Worm (Caenorhabditis elegans) whole organism, L2 larva: Measurements from ENCODE around the gene clec-160.
A peak's percentile ranks its signal among the peaks of the same experiment; 100 is the strongest.

Experiments used
- C34F6.9 ChIP-seq: fragments of 150-350 bp; optimal IDR thresholded peaks from 2 replicates; lab custom pipeline; 2014; ENCODE audit warnings: missing biosample characterization, missing genetic modification characterization
- F13H6.1 ChIP-seq: sonication (generic microtip); optimal IDR thresholded peaks from 2 replicates; lab custom pipeline; 2016; ENCODE audit warnings: missing genetic modification characterization, missing compliant biosample characterization
- R02D3.7 ChIP-seq: fragments of 150-350 bp; optimal IDR thresholded peaks from 2 replicates; lab custom pipeline; 2014; ENCODE audit warnings: missing biosample characterization, missing genetic modification characterization
- Y55F3AM.14 ChIP-seq: fragments of 200-800 bp; sonication (Bioruptor generic); optimal IDR thresholded peaks from 2 replicates; lab custom pipeline; 2018; ENCODE audit warnings: mild to moderate bottlenecking, missing genetic modification characterization, missing compliant biosample characterization
- aly-2 ChIP-seq: fragments of 150-350 bp; optimal IDR thresholded peaks from 2 replicates; lab custom pipeline; 2014; ENCODE audit warnings: missing biosample characterization, missing genetic modification characterization
- ama-1 ChIP-seq: fragments of 150-350 bp; optimal IDR thresholded peaks from 2 replicates; lab custom pipeline; 2018; ENCODE audit warnings: inconsistent platforms
- blmp-1 ChIP-seq: sonication (generic microtip); optimal IDR thresholded peaks from 2 replicates; lab custom pipeline; 2017; ENCODE audit warnings: missing genetic modification characterization, mild to moderate bottlenecking, missing compliant biosample characterization, antibody characterized with exemption, moderate library complexity; ENCODE audit not compliant: insufficient read depth
- ceh-16 ChIP-seq: fragments of 150-350 bp; optimal IDR thresholded peaks from 2 replicates; lab custom pipeline; 2014; ENCODE audit warnings: missing biosample characterization, missing genetic modification characterization
- ceh-82 ChIP-seq: fragments of 150-350 bp; optimal IDR thresholded peaks from 2 replicates; lab custom pipeline; 2014; ENCODE audit warnings: missing biosample characterization, missing genetic modification characterization
- crh-2 ChIP-seq: sonication (generic microtip); optimal IDR thresholded peaks from 2 replicates; lab custom pipeline; 2017; ENCODE audit warnings: missing biosample characterization, missing genetic modification characterization
- dmd-4 ChIP-seq: sonication (generic microtip); optimal IDR thresholded peaks from 2 replicates; lab custom pipeline; 2017; ENCODE audit warnings: missing biosample characterization, missing genetic modification characterization
- egl-27 ChIP-seq: sonication (generic microtip); optimal IDR thresholded peaks from 3 replicates; lab custom pipeline; 2017; ENCODE audit warnings: missing biosample characterization, missing genetic modification reagents, missing genetic modification characterization
- elt-1 ChIP-seq: fragments of 150-350 bp; optimal IDR thresholded peaks from 2 replicates; lab custom pipeline; 2014; ENCODE audit warnings: missing biosample characterization, missing genetic modification characterization
- fos-1 ChIP-seq: fragments of 150-350 bp; optimal IDR thresholded peaks from 2 replicates; lab custom pipeline; 2014; ENCODE audit warnings: missing biosample characterization, missing genetic modification characterization
- lsy-2 ChIP-seq, 2 experiments: fragments of 150-350 bp in 1 of 2; sonication (generic microtip) in 1 of 2; optimal IDR thresholded peaks; 2 replicates each; lab custom pipeline; 2014 to 2017; ENCODE audit warnings: missing biosample characterization in 2 of 2, missing genetic modification characterization in 2 of 2
- mab-5 ChIP-seq: fragments of 150-350 bp; optimal IDR thresholded peaks from 2 replicates; lab custom pipeline; 2014; ENCODE audit warnings: missing biosample characterization, missing genetic modification characterization
- mbf-1 ChIP-seq: sonication (generic microtip); optimal IDR thresholded peaks from 2 replicates; lab custom pipeline; 2017; ENCODE audit warnings: missing biosample characterization, missing genetic modification characterization
- mdl-1 ChIP-seq, 2 experiments: fragments of 150-350 bp in 1 of 2; sonication (generic microtip) in 1 of 2; optimal IDR thresholded peaks; 2 replicates each; lab custom pipeline; 2017; ENCODE audit warnings: missing biosample characterization in 2 of 2, missing genetic modification characterization in 2 of 2
- nhr-11 ChIP-seq: fragments of 150-350 bp; optimal IDR thresholded peaks from 2 replicates; lab custom pipeline; 2014; ENCODE audit warnings: missing biosample characterization, missing genetic modification characterization
- nhr-129 ChIP-seq: fragments of 150-350 bp; optimal IDR thresholded peaks from 2 replicates; lab custom pipeline; 2014; ENCODE audit warnings: missing biosample characterization, missing genetic modification characterization
- nhr-21 ChIP-seq: fragments of 150-350 bp; optimal IDR thresholded peaks from 2 replicates; lab custom pipeline; 2014; ENCODE audit warnings: missing biosample characterization, missing genetic modification characterization
- nhr-23 ChIP-seq: fragments of 150-350 bp; optimal IDR thresholded peaks from 2 replicates; lab custom pipeline; 2014; ENCODE audit warnings: missing biosample characterization, missing genetic modification reagents, missing genetic modification characterization
- nhr-237 ChIP-seq: fragments of 150-350 bp; optimal IDR thresholded peaks from 2 replicates; lab custom pipeline; 2014; ENCODE audit warnings: missing biosample characterization, missing genetic modification characterization
- nhr-25 ChIP-seq: fragments of 150-350 bp; sonication (generic microtip); optimal IDR thresholded peaks from 3 replicates; lab custom pipeline; 2014; ENCODE audit warnings: missing biosample characterization, missing genetic modification characterization
- nhr-6 ChIP-seq: fragments of 150-350 bp; optimal IDR thresholded peaks from 2 replicates; lab custom pipeline; 2014; ENCODE audit warnings: missing biosample characterization, missing genetic modification characterization
- peb-1 ChIP-seq: fragments of 150-350 bp; optimal IDR thresholded peaks from 2 replicates; lab custom pipeline; 2014; ENCODE audit warnings: missing biosample characterization, missing genetic modification characterization
- sem-4 ChIP-seq: fragments of 150-350 bp; optimal IDR thresholded peaks from 2 replicates; lab custom pipeline; 2014; ENCODE audit warnings: missing biosample characterization, missing genetic modification reagents, missing genetic modification characterization
- sma-3 ChIP-seq: sonication (generic microtip); optimal IDR thresholded peaks from 2 replicates; lab custom pipeline; 2016; ENCODE audit warnings: missing genetic modification reagents, missing genetic modification characterization, missing compliant biosample characterization
- sma-9 ChIP-seq, 2 experiments: fragments of 150-350 bp in 1 of 2; sonication (generic microtip) in 1 of 2; optimal IDR thresholded peaks; 2 replicates each; lab custom pipeline; 2014 to 2016; ENCODE audit warnings: missing genetic modification characterization in 2 of 2, mild to moderate bottlenecking in 1 of 2, missing biosample characterization in 1 of 2, missing compliant biosample characterization in 1 of 2, missing genetic modification reagents in 1 of 2, moderate library complexity in 1 of 2
- snpc-4 ChIP-seq: fragments of 150-350 bp; optimal IDR thresholded peaks from 2 replicates; lab custom pipeline; 2014; ENCODE audit warnings: missing biosample characterization, missing genetic modification characterization
- unc-55 ChIP-seq: fragments of 150-350 bp; sonication (generic microtip); optimal IDR thresholded peaks from 3 replicates; lab custom pipeline; 2014; ENCODE audit warnings: missing biosample characterization, missing genetic modification reagents, missing genetic modification characterization
- unc-62 ChIP-seq: fragments of 150-350 bp; optimal IDR thresholded peaks from 2 replicates; lab custom pipeline; 2014; ENCODE audit warnings: missing biosample characterization, missing genetic modification reagents, missing genetic modification characterization
- zag-1 ChIP-seq: fragments of 150-350 bp; optimal IDR thresholded peaks from 2 replicates; lab custom pipeline; 2014; ENCODE audit warnings: missing biosample characterization, missing genetic modification characterization
- ztf-1 ChIP-seq: fragments of 200-800 bp; sonication (Bioruptor generic); conservative IDR thresholded peaks from 2 replicates; pipeline ENCODE4 v1.3.6; 2022; ENCODE audit warnings: missing genetic modification characterization, missing compliant biosample characterization
- ztf-11 ChIP-seq: sonication (generic microtip); optimal IDR thresholded peaks from 2 replicates; lab custom pipeline; 2017; ENCODE audit warnings: missing biosample characterization, missing genetic modification characterization
- ztf-4 ChIP-seq: fragments of 150-350 bp; optimal IDR thresholded peaks from 2 replicates; lab custom pipeline; 2014; ENCODE audit warnings: missing biosample characterization, missing genetic modification characterization

clec-160 gene

ce11 chrIII:8305816-8306215, 30.0 kb upstream of the clec-160 start:
- TF ChIP-seq nhr-11 (tag; lab: Kevin White, UChicago): no peak
- TF ChIP-seq zag-1 (tag; lab: Kevin White, UChicago): no peak
- TF ChIP-seq nhr-6: no peak
- TF ChIP-seq C34F6.9 (tag; lab: Kevin White, UChicago): no peak
- TF ChIP-seq nhr-21 (tag; lab: Kevin White, UChicago): no peak
- TF ChIP-seq elt-1 (tag; lab: Kevin White, UChicago): no peak
- TF ChIP-seq ztf-11 (tag; lab: Kevin White, UChicago): no peak
- no peak for TF ChIP-seq nhr-237 (tag; lab: Kevin White, UChicago)
- no peak for TF ChIP-seq F13H6.1 (tag; lab: Kevin White, UChicago)
- no peak for TF ChIP-seq egl-27
- no peak for TF ChIP-seq unc-62
- TF ChIP-seq ztf-1: no peak
- no peak for TF ChIP-seq sma-3
- TF ChIP-seq nhr-23 (tag; lab: Kevin White, UChicago): no peak

DNA sequence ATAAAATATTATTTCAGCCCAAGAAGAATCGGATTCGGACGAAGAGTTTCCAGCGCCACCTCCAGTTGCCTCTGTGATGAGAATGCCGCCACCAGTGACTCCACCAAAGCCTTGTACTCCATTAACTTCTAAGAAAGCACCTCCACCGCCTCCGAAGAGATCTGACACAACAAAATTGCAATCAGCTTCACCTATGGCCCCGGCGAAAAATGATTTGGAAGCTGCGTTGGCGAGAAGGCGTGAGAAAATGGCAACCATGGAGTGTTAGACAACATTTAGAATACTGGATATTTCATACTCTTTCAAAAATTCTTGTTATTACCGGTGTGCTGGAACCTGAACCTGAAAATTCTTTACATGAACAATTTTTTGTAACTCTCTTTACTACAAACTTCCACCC, 29.5 kb upstream of the clec-160 start:
- no peak for TF ChIP-seq F13H6.1 (tag; lab: Kevin White, UChicago)
- no peak for TF ChIP-seq nhr-23 (tag; lab: Kevin White, UChicago)
- TF ChIP-seq ama-1 (lab: Kevin White, UChicago): no peak
- no peak for TF ChIP-seq aly-2
- no peak for TF ChIP-seq ztf-1
- TF ChIP-seq Y55F3AM.14 (GFP tag; lab: Kevin White, UChicago): no peak
- no peak for TF ChIP-seq mbf-1 (tag; lab: Kevin White, UChicago)
- TF ChIP-seq peb-1: no peak
- no peak for TF ChIP-seq crh-2

DNA sequence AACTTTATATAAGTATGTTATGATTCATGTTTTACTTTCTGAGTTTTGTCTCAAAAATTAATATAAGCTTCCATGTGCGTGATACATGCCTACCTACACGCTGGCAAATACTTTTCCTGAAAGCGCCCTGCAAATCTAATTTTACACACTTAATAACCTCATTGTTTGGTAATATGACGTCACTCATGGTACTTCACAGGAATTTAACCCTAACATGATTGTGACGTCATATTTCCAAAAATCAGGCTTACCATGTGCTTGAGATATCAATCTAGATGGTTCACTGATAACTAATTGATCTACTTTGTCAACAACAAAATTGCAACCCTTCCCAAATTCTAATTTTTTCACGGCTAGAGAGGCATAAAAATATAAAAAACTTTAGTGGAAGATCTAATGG, 27.7 kb upstream of the clec-160 start:
- TF ChIP-seq nhr-25 (tag; lab: Kevin White, UChicago): no peak
- TF ChIP-seq R02D3.7 (tag; lab: Kevin White, UChicago): no peak
- TF ChIP-seq C34F6.9 (tag; lab: Kevin White, UChicago): no peak
- TF ChIP-seq sma-9 (GFP tag; optimal IDR thresholded peaks at IDR 0.05; lab: Kevin White, UChicago): no peak
- TF ChIP-seq sma-9 (tag; optimal IDR thresholded peaks at IDR 0.05; lab: Kevin White, UChicago): no peak
- TF ChIP-seq sem-4: no peak
- TF ChIP-seq lsy-2 (tag; optimal IDR thresholded peaks at IDR 0.05; lab: Kevin White, UChicago): no peak
- TF ChIP-seq fos-1 (tag; lab: Kevin White, UChicago): no peak
- TF ChIP-seq ceh-16 (tag; lab: Kevin White, UChicago): no peak
- no peak for TF ChIP-seq ztf-4 (tag; lab: Kevin White, UChicago)
- TF ChIP-seq mab-5 (tag; lab: Kevin White, UChicago): no peak
- no peak for TF ChIP-seq nhr-11 (tag; lab: Kevin White, UChicago)
- TF ChIP-seq nhr-129 (tag; lab: Kevin White, UChicago): no peak
- TF ChIP-seq snpc-4 (tag; lab: Kevin White, UChicago): no peak
- no peak for TF ChIP-seq unc-55
- TF ChIP-seq mdl-1 (tag; optimal IDR thresholded peaks at IDR 0.05; lab: Kevin White, UChicago): no peak
- TF ChIP-seq ceh-82: no peak

- TF ChIP-seq R02D3.7 (tag; lab: Kevin White, UChicago) (no peak), ztf-4 (tag; lab: Kevin White, UChicago) (no peak), blmp-1 (tag; lab: Kevin White, UChicago) (no peak), nhr-23 (tag; lab: Kevin White, UChicago) (no peak), nhr-25 (tag; lab: Kevin White, UChicago) (no peak), sma-3 (no peak)
Observed at ce11 chrIII:8300860-8301396, 25.2 kb upstream of the clec-160 start.

DNA sequence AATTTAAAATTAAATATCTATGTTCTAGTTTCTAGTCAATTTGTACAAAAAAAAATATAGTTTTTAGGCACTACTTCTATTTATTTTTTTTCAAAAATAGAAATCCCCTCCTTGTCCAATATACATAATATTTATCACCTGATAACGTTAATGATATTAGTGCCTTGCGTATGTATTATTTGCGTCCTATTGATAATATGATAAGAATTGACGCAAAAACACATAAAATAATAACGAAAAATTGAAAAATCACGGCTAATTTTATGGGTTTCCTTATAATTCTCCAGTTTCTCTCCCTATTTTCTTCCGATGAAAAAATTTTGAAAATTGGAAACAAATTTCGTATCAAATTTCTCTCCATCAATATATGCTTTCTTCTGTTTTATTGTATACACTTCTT, 24.0 kb upstream of the clec-160 start:
- TF ChIP-seq fos-1 (tag; lab: Kevin White, UChicago) (peak; percentile 59), dmd-4 (tag; lab: Kevin White, UChicago) (no peak)
- TF ChIP-seq, all 48 proteins: peak for 1
